Worm (Caenorhabditis elegans) whole organism, young adult: Measurements from ENCODE around the gene aqp-3.
A peak's percentile ranks its signal among the peaks of the same experiment; 100 is the strongest.

Experiments used
- B0035.1 ChIP-seq: sonication (generic microtip); optimal IDR thresholded peaks from 2 replicates; lab custom pipeline; 2016; ENCODE audit warnings: missing genetic modification characterization, mild to moderate bottlenecking, missing compliant biosample characterization, missing genotype, missing genetic modification reagents
- B0261.1 ChIP-seq: sonication (generic microtip); optimal IDR thresholded peaks from 2 replicates; lab custom pipeline; 2016; ENCODE audit warnings: mild to moderate bottlenecking, missing genetic modification characterization, moderate library complexity, missing compliant biosample characterization
- C06A6.2 ChIP-seq: fragments of 200-800 bp; sonication (Bioruptor generic); conservative IDR thresholded peaks from 2 replicates; pipeline ENCODE4 v1.3.6; 2022; ENCODE audit warnings: missing genetic modification characterization, missing compliant biosample characterization
- D2030.7 ChIP-seq: fragments of 200-800 bp; sonication (Bioruptor generic); IDR thresholded peaks from 2 replicates; pipeline ENCODE4 v1.3.6; 2022; ENCODE audit warnings: missing genetic modification reagents, missing genetic modification characterization, missing compliant biosample characterization
- F33H1.4 ChIP-seq: fragments of 200-800 bp; sonication (Bioruptor generic); IDR thresholded peaks from 2 replicates; pipeline ENCODE4 v1.3.6; 2022; ENCODE audit warnings: missing genetic modification reagents, missing genetic modification characterization, missing compliant biosample characterization
- F39B2.1 ChIP-seq: fragments of 200-800 bp; sonication (Bioruptor generic); IDR thresholded peaks from 2 replicates; pipeline ENCODE4 v1.3.6; 2022; ENCODE audit warnings: missing genetic modification reagents, missing genetic modification characterization, missing compliant biosample characterization
- F55B11.4 ChIP-seq: sonication (generic microtip); optimal IDR thresholded peaks from 2 replicates; lab custom pipeline; 2016; ENCODE audit warnings: missing compliant biosample characterization, missing genetic modification characterization, borderline replicate concordance; ENCODE audit not compliant: insufficient read depth
- F57C9.4 ChIP-seq: sonication (generic microtip); optimal IDR thresholded peaks from 2 replicates; lab custom pipeline; 2017; ENCODE audit warnings: mild to moderate bottlenecking, missing genetic modification characterization, missing compliant biosample characterization
- T07F8.4 ChIP-seq: sonication (generic microtip); optimal IDR thresholded peaks from 2 replicates; lab custom pipeline; 2016; ENCODE audit warnings: mild to moderate bottlenecking, missing genetic modification characterization, moderate library complexity, missing compliant biosample characterization
- T26A5.8 ChIP-seq: sonication (generic microtip); optimal IDR thresholded peaks from 2 replicates; lab custom pipeline; 2016; ENCODE audit warnings: missing genetic modification characterization, missing compliant biosample characterization
- Y53F4B.3 ChIP-seq: fragments of 200-800 bp; sonication (Bioruptor generic); IDR thresholded peaks from 2 replicates; pipeline ENCODE4 v1.3.6; 2022; ENCODE audit warnings: missing genetic modification reagents, missing genetic modification characterization, missing compliant biosample characterization
- Y56A3A.18 ChIP-seq: fragments of 200-800 bp; sonication (Bioruptor generic); IDR thresholded peaks from 2 replicates; pipeline ENCODE4 v1.3.6; 2022; ENCODE audit warnings: missing genetic modification reagents, missing genetic modification characterization, missing compliant biosample characterization
- Y95B8A.8 ChIP-seq: fragments of 200-800 bp; sonication (Bioruptor generic); IDR thresholded peaks from 2 replicates; pipeline ENCODE4 v1.3.6; 2022; ENCODE audit warnings: missing genetic modification reagents, missing genetic modification characterization, missing compliant biosample characterization
- ZK185.1 ChIP-seq: sonication (generic microtip); optimal IDR thresholded peaks from 2 replicates; lab custom pipeline; 2016; ENCODE audit warnings: mild to moderate bottlenecking, missing genetic modification characterization, missing compliant biosample characterization; ENCODE audit not compliant: poor library complexity, severe bottlenecking
- aptf-3 ChIP-seq: fragments of 200-800 bp; sonication (Bioruptor generic); IDR thresholded peaks from 2 replicates; pipeline ENCODE4 v1.3.6; 2022; ENCODE audit warnings: missing genetic modification characterization, missing compliant biosample characterization
- athp-1 ChIP-seq: sonication (generic microtip); optimal IDR thresholded peaks from 2 replicates; lab custom pipeline; 2017; ENCODE audit warnings: mild to moderate bottlenecking, missing genetic modification characterization, missing compliant biosample characterization
- attf-3 ChIP-seq: fragments of 200-800 bp; sonication (Bioruptor generic); conservative IDR thresholded peaks from 2 replicates; pipeline ENCODE4 v1.3.6; 2022; ENCODE audit warnings: missing genetic modification reagents, missing genetic modification characterization, missing compliant biosample characterization
- attf-5 ChIP-seq: fragments of 200-800 bp; sonication (Bioruptor generic); optimal IDR thresholded peaks from 2 replicates; lab custom pipeline; 2018; ENCODE audit warnings: mild to moderate bottlenecking, missing genetic modification characterization, missing compliant biosample characterization
- bed-1 ChIP-seq: fragments of 200-800 bp; sonication (Bioruptor generic); IDR thresholded peaks from 2 replicates; pipeline ENCODE4 v1.3.6; 2022; ENCODE audit warnings: missing genetic modification reagents, missing genetic modification characterization, missing compliant biosample characterization
- ccch-3 ChIP-seq: fragments of 200-800 bp; sonication (Bioruptor generic); optimal IDR thresholded peaks from 2 replicates; lab custom pipeline; 2018; ENCODE audit warnings: mild to moderate bottlenecking, missing genetic modification characterization, missing compliant biosample characterization
- ceh-100 ChIP-seq: fragments of 200-800 bp; sonication (Bioruptor generic); IDR thresholded peaks from 2 replicates; pipeline ENCODE4 v1.3.6; 2022; ENCODE audit warnings: missing genetic modification reagents, missing genetic modification characterization, missing compliant biosample characterization
- ceh-27 ChIP-seq: fragments of 200-800 bp; sonication (Bioruptor generic); optimal IDR thresholded peaks from 2 replicates; lab custom pipeline; 2018; ENCODE audit warnings: mild to moderate bottlenecking, missing genetic modification characterization, moderate library complexity, missing compliant biosample characterization
- ceh-58 ChIP-seq: fragments of 200-800 bp; sonication (Bioruptor generic); IDR thresholded peaks from 2 replicates; pipeline ENCODE4 v1.3.6; 2022; ENCODE audit warnings: missing genetic modification characterization, missing compliant biosample characterization
- ceh-79 ChIP-seq: sonication (generic microtip); optimal IDR thresholded peaks from 2 replicates; lab custom pipeline; 2017; ENCODE audit warnings: mild to moderate bottlenecking, missing genetic modification characterization, missing compliant biosample characterization
- ceh-91 ChIP-seq: fragments of 200-800 bp; sonication (Bioruptor generic); IDR thresholded peaks from 2 replicates; pipeline ENCODE4 v1.3.6; 2022; ENCODE audit warnings: missing genetic modification reagents, missing genetic modification characterization, missing compliant biosample characterization
- chd-7 ChIP-seq: sonication (generic microtip); optimal IDR thresholded peaks from 2 replicates; lab custom pipeline; 2016; ENCODE audit warnings: mild to moderate bottlenecking, missing genetic modification characterization, moderate library complexity, missing compliant biosample characterization
- dox-1 ChIP-seq: fragments of 200-800 bp; sonication (Bioruptor generic); IDR thresholded peaks from 2 replicates; pipeline ENCODE4 v1.3.6; 2022; ENCODE audit warnings: missing genetic modification reagents, missing genetic modification characterization, missing compliant biosample characterization
- dpl-1 ChIP-seq: fragments of 150-350 bp; optimal IDR thresholded peaks from 2 replicates; lab custom pipeline; 2014; ENCODE audit warnings: missing biosample characterization, missing genetic modification reagents, missing genetic modification characterization
- ekl-4 ChIP-seq: fragments of 200-800 bp; sonication (Bioruptor generic); IDR thresholded peaks from 2 replicates; pipeline ENCODE4 v1.3.6; 2022; ENCODE audit warnings: missing genetic modification reagents, missing genetic modification characterization, missing compliant biosample characterization
- ets-4 ChIP-seq: fragments of 200-800 bp; sonication (Bioruptor generic); optimal IDR thresholded peaks from 2 replicates; lab custom pipeline; 2018; ENCODE audit warnings: mild to moderate bottlenecking, missing genetic modification characterization, missing compliant biosample characterization
- fkh-3 ChIP-seq: sonication (generic microtip); optimal IDR thresholded peaks from 2 replicates; lab custom pipeline; 2016; ENCODE audit warnings: mild to moderate bottlenecking, missing genetic modification characterization, missing compliant biosample characterization
- hmg-1.2 ChIP-seq: fragments of 200-800 bp; sonication (Bioruptor generic); IDR thresholded peaks from 2 replicates; pipeline ENCODE4 v1.3.6; 2022; ENCODE audit warnings: missing genetic modification reagents, missing genetic modification characterization, missing compliant biosample characterization
- hsf-1 ChIP-seq: fragments of 200-800 bp; sonication (Bioruptor generic); IDR thresholded peaks from 2 replicates; pipeline ENCODE4 v1.3.6; 2022; ENCODE audit warnings: missing genetic modification reagents, missing genetic modification characterization, missing compliant biosample characterization
- lag-1 ChIP-seq: fragments of 200-800 bp; sonication (Bioruptor generic); IDR thresholded peaks from 2 replicates; pipeline ENCODE4 v1.3.6; 2022; ENCODE audit warnings: missing genetic modification reagents, missing genetic modification characterization, missing compliant biosample characterization
- lin-40 ChIP-seq: sonication (generic microtip); optimal IDR thresholded peaks from 2 replicates; lab custom pipeline; 2016; ENCODE audit warnings: missing genetic modification characterization, mild to moderate bottlenecking, missing compliant biosample characterization, missing genotype, missing genetic modification reagents
- lin-54 ChIP-seq: fragments of 200-800 bp; sonication (Bioruptor generic); optimal IDR thresholded peaks from 2 replicates; lab custom pipeline; 2018; ENCODE audit warnings: mild to moderate bottlenecking, missing genetic modification characterization, missing compliant biosample characterization
- lir-1 ChIP-seq: fragments of 200-800 bp; sonication (Bioruptor generic); conservative IDR thresholded peaks from 2 replicates; pipeline ENCODE4 v1.3.6; 2022; ENCODE audit warnings: missing genetic modification reagents, missing genetic modification characterization, missing compliant biosample characterization
- madf-8 ChIP-seq: fragments of 200-800 bp; sonication (Bioruptor generic); conservative IDR thresholded peaks from 2 replicates; pipeline ENCODE4 v1.3.6; 2022; ENCODE audit warnings: missing genetic modification reagents, missing genetic modification characterization, missing compliant biosample characterization
- mel-28 ChIP-seq: sonication (generic microtip); optimal IDR thresholded peaks from 2 replicates; lab custom pipeline; 2016; ENCODE audit warnings: borderline replicate concordance, mild to moderate bottlenecking, missing genetic modification characterization, missing compliant biosample characterization
- mxl-1 ChIP-seq: sonication (generic microtip); optimal IDR thresholded peaks from 2 replicates; lab custom pipeline; 2016; ENCODE audit warnings: missing genetic modification characterization, missing compliant biosample characterization
- nhr-27 ChIP-seq: fragments of 200-800 bp; sonication (Bioruptor generic); optimal IDR thresholded peaks from 2 replicates; lab custom pipeline; 2018; ENCODE audit warnings: mild to moderate bottlenecking, missing genetic modification characterization, moderate library complexity, missing compliant biosample characterization
- nhr-90 ChIP-seq: sonication (generic microtip); optimal IDR thresholded peaks from 2 replicates; lab custom pipeline; 2016; ENCODE audit warnings: missing genotype, mild to moderate bottlenecking, missing genetic modification characterization, missing compliant biosample characterization
- snpc-1.3 ChIP-seq: sonication (generic microtip); optimal IDR thresholded peaks from 2 replicates; lab custom pipeline; 2017; ENCODE audit warnings: missing genetic modification characterization, mild to moderate bottlenecking, missing compliant biosample characterization, antibody characterized with exemption, moderate library complexity, missing genotype, missing genetic modification reagents; ENCODE audit not compliant: insufficient read depth
- snpc-3.4 ChIP-seq: sonication (generic microtip); optimal IDR thresholded peaks from 2 replicates; lab custom pipeline; 2017; ENCODE audit warnings: missing genetic modification characterization, mild to moderate bottlenecking, missing compliant biosample characterization, antibody characterized with exemption, moderate library complexity, missing genotype, missing genetic modification reagents
- tbp1 ChIP-seq: fragments of 200-800 bp; sonication (Bioruptor generic); optimal IDR thresholded peaks from 2 replicates; lab custom pipeline; 2018; ENCODE audit warnings: mild to moderate bottlenecking, missing genetic modification characterization, missing compliant biosample characterization
- ztf-18 ChIP-seq: sonication (generic microtip); optimal IDR thresholded peaks from 2 replicates; lab custom pipeline; 2016; ENCODE audit warnings: missing genotype, mild to moderate bottlenecking, missing genetic modification characterization, missing compliant biosample characterization
- ztf-25 ChIP-seq: fragments of 200-800 bp; sonication (Bioruptor generic); IDR thresholded peaks from 2 replicates; pipeline ENCODE4 v1.3.6; 2022; ENCODE audit warnings: missing genetic modification reagents, missing genetic modification characterization, missing compliant biosample characterization
- ztf-28 ChIP-seq: fragments of 200-800 bp; sonication (Bioruptor generic); IDR thresholded peaks from 2 replicates; pipeline ENCODE4 v1.3.6; 2022; ENCODE audit warnings: missing genetic modification reagents, missing genetic modification characterization, missing compliant biosample characterization
- ztf-3 ChIP-seq: fragments of 200-800 bp; sonication (Bioruptor generic); optimal IDR thresholded peaks from 2 replicates; lab custom pipeline; 2018; ENCODE audit warnings: mild to moderate bottlenecking, missing genetic modification characterization, missing compliant biosample characterization

aqp-3 gene

DNA sequence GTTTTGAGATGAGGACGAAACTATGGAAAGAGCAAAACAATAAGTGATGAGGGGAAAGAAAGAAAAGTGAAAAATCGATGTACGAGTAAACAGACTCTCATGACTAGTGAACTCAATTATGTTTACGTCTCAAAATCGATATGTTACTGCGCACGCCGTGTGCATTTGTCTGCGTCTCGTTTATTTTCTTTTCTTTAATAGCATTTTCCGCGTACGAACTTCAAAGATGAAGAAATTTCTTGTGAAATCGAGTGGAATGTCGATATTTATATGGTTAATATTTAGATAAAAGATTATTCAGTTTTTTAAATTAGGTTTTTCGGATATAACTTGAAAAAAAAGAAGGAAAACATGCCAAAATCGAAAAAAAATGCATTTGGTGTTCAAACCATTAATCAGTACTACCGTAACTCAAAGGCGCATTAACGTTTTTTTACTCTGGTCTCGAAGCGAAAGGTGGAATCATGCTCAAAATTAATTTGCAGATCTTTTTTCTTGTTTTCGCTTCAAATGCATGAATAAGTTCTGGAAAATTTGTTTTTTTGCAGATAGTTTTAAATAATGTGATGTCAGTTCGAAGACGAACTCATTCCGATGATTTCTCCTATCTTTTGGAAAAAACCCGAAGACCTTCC lies 29.2 kb downstream of the aqp-3 start, which contains the start of gene fic-1 (continued):
- TF ChIP-seq F33H1.4 (GFP tag; lab: Robert Waterston, UW) (peak; percentile 87), mxl-1 (tag; lab: Kevin White, UChicago) (no peak), lir-1 (GFP tag; lab: Robert Waterston, UW) (no peak), ceh-79 (tag; lab: Kevin White, UChicago) (no peak), dox-1 (no peak), ztf-28 (GFP tag; lab: Robert Waterston, UW) (no peak), B0035.1 (tag; lab: Kevin White, UChicago) (no peak), B0261.1 (tag; lab: Kevin White, UChicago) (no peak), ztf-3 (GFP tag; lab: Kevin White, UChicago) (no peak), attf-3 (no peak), athp-1 (tag; lab: Kevin White, UChicago) (no peak), lag-1 (GFP tag; lab: Robert Waterston, UW) (no peak), ceh-27 (GFP tag; lab: Kevin White, UChicago) (peak; percentile 31), ZK185.1 (tag; lab: Kevin White, UChicago) (no peak), lin-54 (GFP tag; lab: Kevin White, UChicago) (no peak), ceh-91 (GFP tag; lab: Robert Waterston, UW) (no peak), hmg-1.2 (GFP tag; lab: Robert Waterston, UW) (peak; percentile 50; the same call in 1 of the 2 replicates), mel-28 (tag; lab: Kevin White, UChicago) (no peak), aptf-3 (GFP tag; lab: Robert Waterston, UW) (no peak), ekl-4 (GFP tag; lab: Robert Waterston, UW) (no peak), Y56A3A.18 (GFP tag; lab: Robert Waterston, UW) (no peak), fkh-3 (tag; lab: Kevin White, UChicago) (no peak), snpc-3.4 (tag; lab: Kevin White, UChicago) (peak; percentile 10), F55B11.4 (no peak), tbp1 (GFP tag; lab: Kevin White, UChicago) (no peak), F39B2.1 (no peak), ceh-58 (GFP tag; lab: Robert Waterston, UW) (no peak), hsf-1 (GFP tag; lab: Robert Waterston, UW) (no peak), ceh-100 (no peak), chd-7 (tag; lab: Kevin White, UChicago) (no peak), ccch-3 (GFP tag; lab: Kevin White, UChicago) (no peak), nhr-27 (tag; lab: Kevin White, UChicago) (no peak), madf-8 (GFP tag; lab: Robert Waterston, UW) (peak; percentile 61), dpl-1 (GFP tag; lab: Kevin White, UChicago) (no peak), ztf-18 (tag; lab: Kevin White, UChicago) (peak; percentile 59), lin-40 (tag; lab: Kevin White, UChicago) (no peak), T07F8.4 (tag; lab: Kevin White, UChicago) (no peak), ztf-25 (GFP tag; lab: Robert Waterston, UW) (no peak), Y95B8A.8 (GFP tag; lab: Robert Waterston, UW) (no peak), Y53F4B.3 (GFP tag; lab: Robert Waterston, UW) (no peak), snpc-1.3 (no peak), F57C9.4 (tag; lab: Kevin White, UChicago) (no peak), attf-5 (GFP tag; lab: Kevin White, UChicago) (peak; percentile 54), C06A6.2 (GFP tag; lab: Robert Waterston, UW) (no peak), D2030.7 (0 out of 2 replicates have a peak, but pooled peaks have one; percentile 19), T26A5.8 (tag; lab: Kevin White, UChicago) (no peak), ets-4 (GFP tag; lab: Kevin White, UChicago) (no peak), bed-1 (GFP tag; lab: Robert Waterston, UW) (no peak), nhr-90 (no peak)
